Worm (Caenorhabditis elegans) whole organism, L3 larva: ENCODE measurements around the gene Y55F3BR.2.

Source experiments
- R02D3.7 ChIP-seq: fragments of 150-350 bp; optimal IDR thresholded peaks from 2 replicates; lab custom pipeline; 2014; ENCODE audit warnings: missing biosample characterization, missing genetic modification characterization
- ZK546.5 ChIP-seq: sonication (generic microtip); optimal IDR thresholded peaks from 2 replicates; lab custom pipeline; 2017; ENCODE audit warnings: missing biosample characterization, missing genetic modification characterization
- aly-2 ChIP-seq: fragments of 150-350 bp; optimal IDR thresholded peaks from 2 replicates; lab custom pipeline; 2014; ENCODE audit warnings: missing biosample characterization, missing genetic modification characterization
- ama-1 ChIP-seq: fragments of 150-350 bp; optimal IDR thresholded peaks from 2 replicates; lab custom pipeline; 2018
- ceh-16 ChIP-seq: sonication (generic microtip); optimal IDR thresholded peaks from 2 replicates; lab custom pipeline; 2017; ENCODE audit warnings: missing biosample characterization, missing genetic modification characterization
- ceh-28 ChIP-seq: fragments of 150-350 bp; optimal IDR thresholded peaks from 2 replicates; lab custom pipeline; 2014; ENCODE audit warnings: missing biosample characterization, missing genetic modification reagents, missing genetic modification characterization
- ceh-82 ChIP-seq: fragments of 150-350 bp; optimal IDR thresholded peaks from 2 replicates; lab custom pipeline; 2014; ENCODE audit warnings: missing biosample characterization, missing genetic modification characterization
- ceh-9 ChIP-seq: sonication (generic microtip); optimal IDR thresholded peaks from 2 replicates; lab custom pipeline; 2018; ENCODE audit warnings: missing biosample characterization, missing genetic modification characterization
- daf-12 ChIP-seq: fragments of 150-350 bp; optimal IDR thresholded peaks from 2 replicates; lab custom pipeline; 2014; ENCODE audit warnings: missing biosample characterization, missing genetic modification reagents, missing genetic modification characterization
- egl-27 ChIP-seq: sonication (generic microtip); optimal IDR thresholded peaks from 4 replicates; lab custom pipeline; 2017; ENCODE audit warnings: missing biosample characterization, missing genetic modification reagents, missing genetic modification characterization
- egl-5 ChIP-seq: fragments of 150-350 bp; optimal IDR thresholded peaks from 2 replicates; lab custom pipeline; 2017; ENCODE audit warnings: missing biosample characterization, missing genetic modification reagents, missing genetic modification characterization, inconsistent platforms
- elt-1 ChIP-seq: fragments of 150-350 bp; optimal IDR thresholded peaks from 2 replicates; lab custom pipeline; 2014; ENCODE audit warnings: missing biosample characterization, missing genetic modification characterization
- elt-2 ChIP-seq: sonication (generic microtip); optimal IDR thresholded peaks from 2 replicates; lab custom pipeline; 2016; ENCODE audit warnings: missing genetic modification reagents, mild to moderate bottlenecking, missing genetic modification characterization, missing compliant biosample characterization
- elt-3 ChIP-seq, 3 experiments: fragments of 150-350 bp in 1 of 3; sonication (generic microtip) in 2 of 3; optimal IDR thresholded peaks; 2 replicates in 2 of 3; 4 replicates in 1 of 3; lab custom pipeline; 2014 to 2017; ENCODE audit warnings: missing biosample characterization in 3 of 3, missing genetic modification characterization in 3 of 3
- eor-1 ChIP-seq, 2 experiments: fragments of 150-350 bp; optimal IDR thresholded peaks; 2 replicates each; lab custom pipeline; 2014 to 2018; ENCODE audit warnings: missing biosample characterization in 2 of 2, missing genetic modification characterization in 2 of 2
- fkh-10 ChIP-seq: sonication (generic microtip); optimal IDR thresholded peaks from 2 replicates; lab custom pipeline; 2017; ENCODE audit warnings: missing biosample characterization, missing genetic modification reagents, missing genetic modification characterization
- fkh-2 ChIP-seq: fragments of 150-350 bp; optimal IDR thresholded peaks from 2 replicates; lab custom pipeline; 2014; ENCODE audit warnings: missing biosample characterization, missing genetic modification reagents, missing genetic modification characterization
- hmg-11 ChIP-seq: sonication (generic microtip); optimal IDR thresholded peaks from 2 replicates; lab custom pipeline; 2016; ENCODE audit warnings: missing genetic modification characterization, missing compliant biosample characterization
- jun-1 ChIP-seq: fragments of 150-350 bp; optimal IDR thresholded peaks from 2 replicates; lab custom pipeline; 2014; ENCODE audit warnings: missing biosample characterization, missing genetic modification reagents, missing genetic modification characterization
- lin-15B ChIP-seq: fragments of 150-350 bp; optimal IDR thresholded peaks from 2 replicates; lab custom pipeline; 2014; ENCODE audit warnings: missing biosample characterization, missing genetic modification characterization
- lin-39 ChIP-seq: fragments of 150-350 bp; optimal IDR thresholded peaks from 2 replicates; lab custom pipeline; 2018; ENCODE audit warnings: missing biosample characterization, missing genetic modification reagents, missing genetic modification characterization
- lsy-12 ChIP-seq: sonication (generic microtip); optimal IDR thresholded peaks from 2 replicates; lab custom pipeline; 2016; ENCODE audit warnings: mild to moderate bottlenecking, missing genetic modification characterization, missing compliant biosample characterization
- mdl-1 ChIP-seq: fragments of 150-350 bp; optimal IDR thresholded peaks from 2 replicates; lab custom pipeline; 2014; ENCODE audit warnings: missing biosample characterization, missing genetic modification characterization
- mml-1 ChIP-seq: fragments of 150-350 bp; sonication (generic microtip); optimal IDR thresholded peaks from 3 replicates; lab custom pipeline; 2014; ENCODE audit warnings: missing biosample characterization, missing genetic modification characterization
- nfya-1 ChIP-seq: sonication (generic microtip); optimal IDR thresholded peaks from 2 replicates; lab custom pipeline; 2017; ENCODE audit warnings: missing genetic modification characterization, mild to moderate bottlenecking, missing compliant biosample characterization, antibody characterized with exemption, moderate library complexity; ENCODE audit not compliant: insufficient read depth
- nhr-12 ChIP-seq: fragments of 150-350 bp; optimal IDR thresholded peaks from 2 replicates; lab custom pipeline; 2014; ENCODE audit warnings: missing biosample characterization, missing genetic modification characterization
- nhr-23 ChIP-seq: fragments of 150-350 bp; optimal IDR thresholded peaks from 2 replicates; lab custom pipeline; 2014; ENCODE audit warnings: missing biosample characterization, missing genetic modification reagents, missing genetic modification characterization
- nhr-237 ChIP-seq: fragments of 150-350 bp; optimal IDR thresholded peaks from 2 replicates; lab custom pipeline; 2014; ENCODE audit warnings: missing biosample characterization, missing genetic modification characterization
- nhr-25 ChIP-seq: sonication (generic microtip); optimal IDR thresholded peaks from 2 replicates; lab custom pipeline; 2017; ENCODE audit warnings: missing biosample characterization, missing genetic modification characterization
- nhr-28 ChIP-seq: fragments of 150-350 bp; optimal IDR thresholded peaks from 2 replicates; lab custom pipeline; 2014; ENCODE audit warnings: missing biosample characterization, missing genetic modification characterization
- nhr-43 ChIP-seq: sonication (generic microtip); optimal IDR thresholded peaks from 2 replicates; lab custom pipeline; 2016; ENCODE audit warnings: mild to moderate bottlenecking, missing genetic modification characterization, missing compliant biosample characterization; ENCODE audit not compliant: poor library complexity, severe bottlenecking
- nhr-67 ChIP-seq: fragments of 150-350 bp; optimal IDR thresholded peaks from 2 replicates; lab custom pipeline; 2014; ENCODE audit warnings: missing biosample characterization, missing genetic modification characterization
- nhr-76 ChIP-seq: fragments of 150-350 bp; sonication (generic microtip); optimal IDR thresholded peaks from 5 replicates; lab custom pipeline; 2014; ENCODE audit warnings: missing biosample characterization, missing genetic modification characterization
- nhr-77 ChIP-seq: fragments of 150-350 bp; optimal IDR thresholded peaks from 2 replicates; lab custom pipeline; 2014; ENCODE audit warnings: missing biosample characterization, missing genetic modification characterization
- pha-4 ChIP-seq: fragments of 150-350 bp; optimal IDR thresholded peaks from 2 replicates; lab custom pipeline; 2014; ENCODE audit warnings: missing biosample characterization, missing genetic modification reagents, missing genetic modification characterization
- pqm-1 ChIP-seq: fragments of 150-350 bp; optimal IDR thresholded peaks from 2 replicates; lab custom pipeline; 2017; ENCODE audit warnings: missing biosample characterization, missing genetic modification characterization, inconsistent platforms
- sea-2 ChIP-seq: fragments of 150-350 bp; sonication (generic microtip); optimal IDR thresholded peaks from 4 replicates; lab custom pipeline; 2014; ENCODE audit warnings: missing biosample characterization, missing genetic modification reagents, missing genetic modification characterization
- skn-1 ChIP-seq: fragments of 150-350 bp; optimal IDR thresholded peaks from 2 replicates; lab custom pipeline; 2014; ENCODE audit warnings: missing biosample characterization, missing genetic modification characterization
- snpc-4 ChIP-seq: fragments of 150-350 bp; optimal IDR thresholded peaks from 2 replicates; lab custom pipeline; 2014; ENCODE audit warnings: missing biosample characterization, missing genetic modification characterization
- tbx-2 ChIP-seq: sonication (generic microtip); optimal IDR thresholded peaks from 2 replicates; lab custom pipeline; 2016; ENCODE audit warnings: mild to moderate bottlenecking, missing genetic modification characterization, missing compliant biosample characterization
- unc-62 ChIP-seq: fragments of 150-350 bp; sonication (generic microtip); optimal IDR thresholded peaks from 4 replicates; lab custom pipeline; 2014; ENCODE audit warnings: missing biosample characterization, missing genetic modification reagents, missing genetic modification characterization
- zag-1 ChIP-seq: fragments of 150-350 bp; optimal IDR thresholded peaks from 2 replicates; lab custom pipeline; 2014; ENCODE audit warnings: missing biosample characterization, missing genetic modification characterization
- ztf-4 ChIP-seq: fragments of 150-350 bp; optimal IDR thresholded peaks from 2 replicates; lab custom pipeline; 2014; ENCODE audit warnings: missing biosample characterization, missing genetic modification characterization

Gene Y55F3BR.2

ce11 chrIV:855483-855882, 3.2 kb upstream of the Y55F3BR.2 start (continued):
- TF ChIP-seq ama-1 (lab: Kevin White, UChicago) (no peak), nhr-43 (tag; lab: Kevin White, UChicago) (no peak)

DNA sequence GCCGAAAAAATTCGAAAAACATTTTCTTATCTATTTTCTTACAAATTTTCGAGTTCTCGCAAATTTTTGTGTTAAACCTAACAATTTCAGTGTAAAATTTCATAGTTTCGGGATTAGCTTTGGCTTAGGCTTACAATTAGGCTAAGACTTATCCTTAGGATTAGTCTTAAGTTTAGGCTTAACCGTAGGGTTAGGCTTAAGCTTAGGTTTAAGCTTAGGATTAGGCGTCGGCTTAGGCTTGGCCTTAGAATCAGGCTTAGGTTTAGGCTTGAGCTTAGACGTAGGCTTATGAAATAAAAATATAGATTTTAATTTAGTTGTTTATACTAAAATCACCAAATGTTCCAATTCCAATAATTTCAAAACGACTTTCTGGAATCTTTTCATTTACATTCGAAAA, 2.7 kb upstream of the Y55F3BR.2 start:
- no peak for TF ChIP-seq tbx-2 (tag; lab: Kevin White, UChicago)
- no peak for TF ChIP-seq nhr-77 (tag; lab: Kevin White, UChicago)
- TF ChIP-seq aly-2 (tag; lab: Kevin White, UChicago): no peak
- no peak for TF ChIP-seq ceh-9 (tag; lab: Kevin White, UChicago)
- TF ChIP-seq skn-1 (tag; lab: Kevin White, UChicago): no peak
- no peak for TF ChIP-seq pha-4 (tag; lab: Kevin White, UChicago)
- TF ChIP-seq lin-15B (tag; lab: Kevin White, UChicago): no peak
- TF ChIP-seq nhr-12: no peak
- TF ChIP-seq egl-27: no peak
- TF ChIP-seq nhr-43 (tag; lab: Kevin White, UChicago): no peak
- no peak for TF ChIP-seq fkh-2 (tag; lab: Kevin White, UChicago)
- no peak for TF ChIP-seq jun-1 (tag; lab: Kevin White, UChicago)
- TF ChIP-seq ceh-82 (tag; lab: Kevin White, UChicago): no peak
- no peak for TF ChIP-seq nhr-23 (tag; lab: Kevin White, UChicago)
- TF ChIP-seq nhr-67 (tag; lab: Kevin White, UChicago): no peak
- TF ChIP-seq elt-3 (tag; optimal IDR thresholded peaks at IDR 0.05; lab: Kevin White, UChicago): no peak

ce11 chrIV:860810-861209, 2.1 kb downstream of the Y55F3BR.2 start:
- TF ChIP-seq ceh-9 (tag; lab: Kevin White, UChicago): no peak
- TF ChIP-seq nhr-43 (tag; lab: Kevin White, UChicago): no peak
- TF ChIP-seq nfya-1 (tag; lab: Kevin White, UChicago): no peak
- TF ChIP-seq pqm-1: no peak
- no peak for TF ChIP-seq mdl-1
- TF ChIP-seq egl-27: no peak
- TF ChIP-seq elt-1: no peak
- TF ChIP-seq hmg-11: no peak
- no peak for TF ChIP-seq mml-1 (tag; lab: Kevin White, UChicago)
- TF ChIP-seq egl-5 (tag; lab: Kevin White, UChicago): no peak

- TF ChIP-seq nhr-67 (tag; lab: Kevin White, UChicago) (no peak), elt-3 (tag; optimal IDR thresholded peaks at IDR 0.05; lab: Kevin White, UChicago) (peak in 1 of 3 experiments; percentile 67), ceh-28 (tag; lab: Kevin White, UChicago) (peak; percentile 52), nhr-43 (tag; lab: Kevin White, UChicago) (peak; percentile 67), zag-1 (no peak), nhr-76 (tag; lab: Kevin White, UChicago) (no peak), lsy-12 (peak; percentile 62), nhr-12 (no peak), tbx-2 (tag; lab: Kevin White, UChicago) (peak; percentile 16), nfya-1 (tag; lab: Kevin White, UChicago) (peak; percentile 82), eor-1 (tag; optimal IDR thresholded peaks at IDR 0.05; lab: Kevin White, UChicago) (no peak), nhr-28 (no peak), nhr-237 (tag; lab: Kevin White, UChicago) (no peak), ceh-82 (tag; lab: Kevin White, UChicago) (peak; percentile 62), daf-12 (tag; lab: Kevin White, UChicago) (no peak), jun-1 (tag; lab: Kevin White, UChicago) (peak; percentile 46), hmg-11 (no peak), fkh-10 (GFP tag; lab: Kevin White, UChicago) (no peak), ZK546.5 (no peak), pqm-1 (peak; percentile 62), nhr-23 (tag; lab: Kevin White, UChicago) (peak; percentile 68), lin-15B (tag; lab: Kevin White, UChicago) (peak; percentile 61), ceh-9 (tag; lab: Kevin White, UChicago) (no peak), nhr-77 (tag; lab: Kevin White, UChicago) (peak; percentile 73), fkh-2 (tag; lab: Kevin White, UChicago) (no peak), egl-27 (peak; percentile 40), ztf-4 (tag; lab: Kevin White, UChicago) (no peak), ceh-16 (no peak), R02D3.7 (tag; lab: Kevin White, UChicago) (peak; percentile 50), pha-4 (tag; lab: Kevin White, UChicago) (peak; percentile 64), nhr-25 (tag; lab: Kevin White, UChicago) (peak; percentile 86), sea-2 (GFP tag; lab: Kevin White, UChicago) (no peak), aly-2 (tag; lab: Kevin White, UChicago) (peak; percentile 74), lin-39 (tag; lab: Kevin White, UChicago) (peak; percentile 23), ama-1 (lab: Kevin White, UChicago) (peak; percentile 98), snpc-4 (tag; lab: Kevin White, UChicago) (peak; percentile 99), elt-2 (tag; lab: Kevin White, UChicago) (peak; percentile 70), unc-62 (GFP tag; lab: Kevin White, UChicago) (no peak), skn-1 (tag; lab: Kevin White, UChicago) (peak; percentile 80), elt-1 (no peak)
Observed at ce11 chrIV:866828-867270, 8.1 kb downstream of the Y55F3BR.2 start.
